Worm (Caenorhabditis elegans): Measurements from ENCODE around the gene clec-254.

- no peak for TF ChIP-seq lsy-2 (tag; optimal IDR thresholded peaks at IDR 0.05)
- TF ChIP-seq ztf-11 (tag; optimal IDR thresholded peaks at IDR 0.05), result no peak
- TF ChIP-seq nhr-12 (tag; optimal IDR thresholded peaks at IDR 0.05), result no peak
- TF ChIP-seq snpc-4 (tag; optimal IDR thresholded peaks at IDR 0.05), result no peak
- TF ChIP-seq bed-3 (GFP tag; optimal IDR thresholded peaks at IDR 0.05), result no peak
- no peak for TF ChIP-seq elt-3 (tag; optimal IDR thresholded peaks at IDR 0.05)
- TF ChIP-seq tbx-8 (GFP tag; optimal IDR thresholded peaks at IDR 0.05), result no peak
- TF ChIP-seq unc-39 (tag; optimal IDR thresholded peaks at IDR 0.05), result no peak
- no peak for TF ChIP-seq sptf-1 (tag; optimal IDR thresholded peaks at IDR 0.05)
- no peak for TF ChIP-seq lin-32 (GFP tag; optimal IDR thresholded peaks at IDR 0.05)
- no peak for TF ChIP-seq M03D4.4 (tag; optimal IDR thresholded peaks at IDR 0.05)
- TF ChIP-seq nhr-28 (tag; optimal IDR thresholded peaks at IDR 0.05), result no peak
- no peak for TF ChIP-seq nhr-237 (tag; optimal IDR thresholded peaks at IDR 0.05)
- TF ChIP-seq ham-2 (GFP tag; optimal IDR thresholded peaks at IDR 0.05), result no peak
Observed at ce11 chrV:18719412-18719811, 34.8 kb downstream of the clec-254 start.

Measured in whole organism, mixed stage, embryonic.